Fruit fly (Drosophila melanogaster) ovary, adult (tissue): Measurements from ENCODE around the gene nonA.

Experiments used
- CG17801 ChIP-seq: fragments of 200-800 bp; optimal IDR thresholded peaks from 2 replicates; lab custom pipeline; 2019; ENCODE audit warnings: missing biosample characterization, mild to moderate bottlenecking, missing genetic modification characterization, moderate library complexity; ENCODE audit not compliant: partially characterized antibody

nonA gene

DNA sequence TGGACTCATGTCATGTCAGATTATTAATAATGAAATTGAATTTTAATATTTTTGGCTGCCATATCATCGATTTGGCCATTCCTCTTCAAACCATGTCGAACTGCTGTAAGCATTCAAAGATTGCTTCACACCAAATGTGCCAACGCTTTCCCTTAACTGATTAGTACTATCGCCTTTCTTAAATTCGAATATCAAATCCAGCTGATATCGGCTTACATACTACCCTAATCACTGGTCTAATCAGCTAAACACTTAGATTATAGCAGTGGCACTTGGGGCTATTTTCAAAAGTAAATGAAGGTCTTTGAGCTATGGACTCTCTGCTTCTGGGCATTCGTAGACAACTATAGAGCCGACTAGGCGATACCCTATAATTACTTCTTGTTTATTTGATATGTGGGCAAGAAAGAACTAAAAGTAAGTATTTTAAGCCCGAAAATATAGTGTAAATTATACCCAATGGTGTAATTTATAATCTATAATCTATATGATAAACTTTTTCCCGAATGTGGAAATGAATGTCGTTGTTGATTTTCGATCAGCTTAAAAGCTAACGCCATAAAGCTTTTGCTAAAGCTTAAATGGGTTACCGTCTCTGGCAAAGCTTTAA, 42.5 kb downstream of the nonA start:
- peak; percentile 74 for TF ChIP-seq CG17801 (GFP tag; lab: Kevin White, UChicago)

DNA sequence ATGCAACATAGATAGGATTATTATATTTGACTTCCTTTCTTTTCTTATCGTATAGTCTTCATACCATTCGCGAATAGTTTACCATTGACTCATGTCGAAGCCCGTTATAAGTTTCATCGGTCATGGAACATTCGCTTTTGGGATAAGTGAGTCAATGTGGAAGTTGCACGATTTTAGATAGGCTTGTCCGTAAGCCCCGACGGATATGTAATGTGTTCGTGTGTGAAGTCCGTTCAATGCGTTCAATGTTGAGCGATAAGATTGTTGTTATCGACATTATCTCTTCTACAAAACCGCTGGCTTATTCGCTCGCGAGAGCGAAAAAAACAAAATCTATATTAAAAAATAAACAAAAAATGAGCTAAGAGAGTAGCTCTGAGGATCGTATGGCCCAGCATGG, 43.4 kb downstream of the nonA start, which contains the start of gene CG9981:
Gene CG9981, minus strand, starts transcription at position 320 of the 400 bp plus-strand sequence.
- TF ChIP-seq CG17801 (GFP tag; lab: Kevin White, UChicago), result no peak

DNA sequence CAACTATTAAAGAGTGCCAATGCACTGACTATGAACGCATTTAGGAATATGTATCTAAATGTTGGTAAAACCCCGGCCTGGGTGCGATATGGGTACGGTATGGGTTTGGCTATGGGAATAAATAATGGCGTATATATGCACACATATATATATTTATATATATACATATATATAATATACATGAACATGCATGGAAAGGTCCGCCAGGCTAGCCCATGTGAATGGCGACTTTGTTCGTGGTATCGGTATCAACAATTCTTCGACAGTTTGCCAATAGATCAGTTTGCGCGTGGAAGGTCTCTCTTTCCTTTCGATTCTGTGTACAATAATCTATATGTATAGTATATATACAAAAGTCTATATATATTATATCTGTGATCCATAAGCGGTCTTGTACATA, 43.8 kb downstream of the nonA start, which contains the start of gene CG4301:
Gene CG4301, plus strand, starts transcription at position 301 of the 400 bp plus-strand sequence.
- TF ChIP-seq CG17801 (GFP tag; lab: Kevin White, UChicago), result no peak

DNA sequence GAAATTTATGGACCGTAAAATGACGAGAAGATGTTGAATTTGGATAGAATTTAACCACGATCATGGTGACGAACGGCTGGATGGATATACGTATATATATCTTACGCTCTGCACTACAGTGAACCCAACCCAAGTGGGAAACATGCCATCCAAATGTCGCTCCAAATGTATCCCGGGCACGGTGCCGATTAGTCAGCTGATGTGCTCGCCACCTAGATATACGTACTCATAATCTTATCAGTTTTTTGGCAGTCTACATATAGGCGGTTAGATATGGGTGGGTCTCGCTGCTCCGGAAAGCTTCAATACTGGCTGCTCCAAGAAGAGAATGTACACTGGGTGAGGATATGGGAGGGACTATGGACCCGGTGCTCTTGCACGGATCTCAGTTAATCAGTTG, 44.7 kb downstream of the nonA start:
- no peak for TF ChIP-seq CG17801 (GFP tag; lab: Kevin White, UChicago)

DNA sequence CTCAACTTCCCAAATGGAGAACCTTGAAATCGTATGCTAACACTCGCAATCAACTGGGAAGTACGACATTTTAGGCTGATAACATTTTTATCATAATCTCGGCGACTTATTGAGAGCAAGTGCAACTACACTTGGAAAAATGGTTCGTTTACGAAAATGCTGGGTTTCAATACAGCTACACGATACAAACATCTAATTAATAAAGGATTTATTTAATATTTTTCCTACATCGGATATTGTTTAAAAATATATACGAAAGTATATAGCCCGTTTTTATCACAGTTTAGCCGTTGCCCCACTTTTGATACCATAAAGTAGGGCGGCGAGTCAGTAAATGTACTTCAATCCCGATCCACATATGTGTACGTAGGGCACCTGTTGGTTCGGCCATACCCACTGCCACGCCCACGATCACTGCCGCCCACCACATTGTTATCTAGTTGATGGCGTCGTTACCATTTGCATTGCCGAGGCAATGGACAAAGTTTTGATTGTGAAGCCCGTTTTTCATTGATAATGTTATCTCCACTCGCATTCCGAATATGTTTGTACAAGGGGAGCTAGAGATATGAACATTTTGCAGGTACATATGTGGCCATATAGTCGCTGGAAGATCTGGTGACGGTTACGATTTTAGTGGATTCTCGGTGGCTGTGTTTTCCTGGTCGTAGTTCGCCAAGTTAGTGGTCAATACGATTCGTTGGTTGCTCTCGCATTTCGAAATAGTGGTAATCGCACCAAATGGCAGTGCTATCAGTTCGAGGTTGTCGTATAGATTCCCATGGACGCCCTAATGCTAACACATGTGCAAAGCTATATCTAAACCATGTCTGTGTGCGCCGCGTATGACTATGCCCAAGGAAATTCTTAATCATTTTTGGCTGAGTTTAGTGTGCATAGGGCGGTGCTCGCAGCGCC, 53.3 kb downstream of the nonA start, which contains the start of gene Traf-like:
Gene Traf-like, plus strand, starts transcription at position 596 of the 918 bp plus-strand sequence.
- TF ChIP-seq CG17801 (GFP tag; lab: Kevin White, UChicago), result no peak

DNA sequence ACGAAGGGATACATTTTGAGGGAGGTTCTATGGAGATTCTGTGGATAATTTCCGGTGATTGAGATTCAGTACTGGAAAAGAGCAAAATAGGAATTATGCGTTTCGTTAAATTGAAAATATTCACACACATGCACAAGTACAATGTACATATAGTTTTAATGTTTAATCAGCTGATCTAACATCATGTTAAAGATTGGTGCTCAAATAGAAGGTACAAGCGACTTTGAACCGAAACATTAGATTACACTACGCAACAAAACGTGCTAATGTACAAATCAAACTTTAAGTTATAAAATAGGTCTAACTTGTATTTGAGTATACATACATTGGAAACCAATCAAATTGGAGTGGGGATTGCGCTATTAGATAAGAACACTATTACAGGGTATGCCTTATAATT, 58.7 kb downstream of the nonA start:
- TF ChIP-seq CG17801 (GFP tag; lab: Kevin White, UChicago), result no peak

DNA sequence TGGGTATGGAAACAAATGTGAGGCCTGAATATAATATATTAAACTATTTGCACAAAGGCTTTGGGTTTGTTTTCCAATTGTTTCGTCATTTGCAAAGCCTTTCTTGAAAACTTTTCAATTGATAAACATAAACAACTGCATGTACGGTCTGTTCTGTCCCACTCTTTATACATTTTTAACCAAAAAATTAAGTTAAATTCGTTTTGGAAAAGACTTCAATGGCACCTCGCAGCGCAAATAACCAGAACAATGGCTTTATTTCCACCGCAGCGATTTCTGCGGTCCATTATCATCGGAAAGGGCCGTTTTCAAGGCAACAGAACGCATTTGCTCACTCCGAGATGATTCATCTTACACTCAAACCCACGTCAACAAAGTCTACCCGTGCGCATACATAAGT, 59.5 kb downstream of the nonA start:
- no peak for TF ChIP-seq CG17801 (GFP tag; lab: Kevin White, UChicago)
